Comparison of ENCODE assay signal across 4 worm cellular contexts in the genomic region with DNA sequence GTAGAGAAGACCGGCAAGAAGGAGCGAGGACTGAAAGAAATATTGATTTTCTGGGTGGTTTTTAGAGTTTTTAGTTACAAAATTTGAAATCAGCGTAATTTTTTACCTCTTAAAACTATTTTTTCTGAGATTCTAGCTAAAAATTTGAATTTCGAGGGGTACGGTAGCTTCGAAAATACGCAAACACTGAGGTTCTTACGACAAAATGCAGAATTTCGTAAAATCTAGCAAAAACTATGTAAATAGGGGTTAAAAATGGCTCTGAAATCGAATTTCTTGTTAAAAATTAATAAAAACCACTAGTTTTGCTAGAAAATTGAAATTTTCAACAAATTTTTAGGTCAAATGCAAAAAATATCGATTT.
TF ChIP-seq lines count a peak whose summit lies in the region.

No protein-coding gene starts in this region.

TF ChIP-seq in whole organism, L1 larva, 84 proteins besides CTCF, POLR2A, EP300 and RAD21:
- peak; percentile 24 to 61 for TF ChIP-seq lsy-2 (tag; optimal IDR thresholded peaks at IDR 0.05; lab: Kevin White, UChicago)
- no peak for TF ChIP-seq hlh-17 (GFP tag; optimal IDR thresholded peaks at IDR 0.05; lab: Kevin White, UChicago; ENCODE audit: borderline replicate concordance)
- TF ChIP-seq nhr-71 (tag; optimal IDR thresholded peaks at IDR 0.05; lab: Kevin White, UChicago) = no peak
- no peak for TF ChIP-seq nhr-12 (tag; optimal IDR thresholded peaks at IDR 0.05; lab: Kevin White, UChicago)
- peak; percentile 49 for TF ChIP-seq nhr-85 (tag; lab: Kevin White, UChicago)
- TF ChIP-seq efl-1 (optimal IDR thresholded peaks at IDR 0.05; lab: Kevin White, UChicago) = no peak
- TF ChIP-seq efl-1 (GFP tag; optimal IDR thresholded peaks at IDR 0.05 in 1 of 2; lab: Kevin White, UChicago) = peak in 1 of 2 experiments; percentile 54
- peak; percentile 24 for TF ChIP-seq lin-13 (GFP tag; optimal IDR thresholded peaks at IDR 0.05; lab: Kevin White, UChicago)
- no peak for TF ChIP-seq lin-39 (tag; optimal IDR thresholded peaks at IDR 0.05; lab: Kevin White, UChicago)
- TF ChIP-seq aly-2 (tag; optimal IDR thresholded peaks at IDR 0.05; lab: Kevin White, UChicago) = peak; percentile 66
TF ChIP-seq in whole organism, L1 larva: peak in this region for 5.

TF ChIP-seq in whole organism, L4 larva, 104 proteins besides CTCF, POLR2A, EP300 and RAD21:
- peak; percentile 22 for TF ChIP-seq nhr-11 (tag; optimal IDR thresholded peaks at IDR 0.05; lab: Kevin White, UChicago)
- TF ChIP-seq spr-3 (GFP tag; optimal IDR thresholded peaks at IDR 0.05; lab: Kevin White, UChicago) = no peak
TF ChIP-seq in whole organism, L4 larva: peak in this region for 1.

TF ChIP-seq in whole organism, mixed stage, embryonic, 35 proteins besides CTCF, POLR2A, EP300 and RAD21:
- peak; percentile 53 for TF ChIP-seq lsy-2 (tag; optimal IDR thresholded peaks at IDR 0.05; lab: Kevin White, UChicago)
- no peak for TF ChIP-seq flh-1 (GFP tag; optimal IDR thresholded peaks at IDR 0.05; lab: Kevin White, UChicago)

TF ChIP-seq in whole organism, young adult, 124 proteins besides CTCF, POLR2A, EP300 and RAD21:
- TF ChIP-seq lsl-1 (GFP tag; optimal IDR thresholded peaks at IDR 0.05; lab: Kevin White, UChicago) = peak; percentile 26
- peak; percentile 85 for TF ChIP-seq him-1 (tag; optimal IDR thresholded peaks at IDR 0.05; lab: Kevin White, UChicago)
- TF ChIP-seq Y67H2A.10 (GFP tag; conservative IDR thresholded peaks at IDR 0.05; lab: Robert Waterston, UW) = no peak
TF ChIP-seq in whole organism, young adult: peak in this region for 2.
